Worm (Caenorhabditis elegans) whole organism, L4 larva: ENCODE measurements around the gene K02A2.5.

Experiments used
- R02D3.7 ChIP-seq: fragments of 150-350 bp; sonication (generic microtip); optimal IDR thresholded peaks from 3 replicates; lab custom pipeline; 2014; ENCODE audit warnings: missing biosample characterization, missing genetic modification characterization
- ama-1 ChIP-seq: fragments of 150-350 bp; optimal IDR thresholded peaks from 2 replicates; lab custom pipeline; 2014; ENCODE audit warnings: inconsistent platforms, mixed read lengths
- dmd-9 ChIP-seq: fragments of 200-800 bp; sonication (Bioruptor generic); IDR thresholded peaks from 2 replicates; pipeline ENCODE4 v1.3.6; 2022; ENCODE audit warnings: missing genetic modification reagents, missing genetic modification characterization, missing compliant biosample characterization
- dpl-1 ChIP-seq: fragments of 150-350 bp; optimal IDR thresholded peaks from 2 replicates; lab custom pipeline; 2014; ENCODE audit warnings: missing biosample characterization, missing genetic modification reagents, missing genetic modification characterization
- fkh-10 ChIP-seq: fragments of 150-350 bp; optimal IDR thresholded peaks from 2 replicates; lab custom pipeline; 2014; ENCODE audit warnings: missing biosample characterization, missing genetic modification reagents, missing genetic modification characterization
- nhr-11 ChIP-seq: fragments of 150-350 bp; optimal IDR thresholded peaks from 2 replicates; lab custom pipeline; 2014; ENCODE audit warnings: missing biosample characterization, missing genetic modification characterization
- nhr-237 ChIP-seq: sonication (generic microtip); optimal IDR thresholded peaks from 2 replicates; lab custom pipeline; 2017; ENCODE audit warnings: missing biosample characterization, missing genetic modification characterization
- nhr-76 ChIP-seq: fragments of 150-350 bp; optimal IDR thresholded peaks from 2 replicates; lab custom pipeline; 2014; ENCODE audit warnings: missing biosample characterization, missing genetic modification characterization
- snpc-4 ChIP-seq: fragments of 150-350 bp; optimal IDR thresholded peaks from 2 replicates; lab custom pipeline; 2014; ENCODE audit warnings: missing biosample characterization, missing genetic modification characterization

ce11 chrII:7459205-7459604 is 47.4 kb upstream of the K02A2.5 start, which contains the start of gene D1022.2:
- TF ChIP-seq ama-1 (lab: Kevin White, UChicago) (no peak), dmd-9 (GFP tag; lab: Robert Waterston, UW) (no peak), fkh-10 (GFP tag; lab: Kevin White, UChicago) (no peak), nhr-76 (tag; lab: Kevin White, UChicago) (no peak), snpc-4 (no peak), R02D3.7 (tag; lab: Kevin White, UChicago) (no peak), dpl-1 (GFP tag; lab: Kevin White, UChicago) (no peak), nhr-237 (no peak), nhr-11 (tag; lab: Kevin White, UChicago) (no peak)
